Worm (Caenorhabditis elegans): ENCODE data around the gene nhr-172.

DNA sequence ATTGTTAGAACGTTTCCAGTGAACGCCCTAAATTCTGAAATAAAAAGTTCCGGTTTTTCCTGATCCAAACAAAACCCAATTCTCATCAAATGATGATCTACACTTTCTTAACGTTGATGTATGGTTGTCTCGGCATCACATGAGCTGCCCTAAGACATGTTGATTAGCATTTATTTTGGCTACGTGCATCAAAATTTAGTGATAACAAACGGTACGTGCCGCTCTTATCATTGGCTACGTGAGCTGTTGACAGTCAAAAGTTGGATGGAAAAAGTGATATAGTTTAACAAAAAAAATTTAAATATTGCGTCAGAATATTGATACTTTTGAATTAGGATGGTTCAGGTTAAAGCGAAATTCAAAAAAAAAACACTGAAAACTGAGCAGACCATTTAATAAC, 39.2 kb downstream of the nhr-172 start:
- TF ChIP-seq ama-1 (optimal IDR thresholded peaks at IDR 0.05) = no peak
- TF ChIP-seq hnd-1 (tag; optimal IDR thresholded peaks at IDR 0.05) = no peak
- no peak for TF ChIP-seq aly-1 (tag; optimal IDR thresholded peaks at IDR 0.05)
- no peak for TF ChIP-seq pes-1 (GFP tag; IDR thresholded peaks at IDR 0.05)
- no peak for TF ChIP-seq sea-1 (GFP tag; conservative IDR thresholded peaks at IDR 0.05)
- no peak for TF ChIP-seq ceh-13 (GFP tag; optimal IDR thresholded peaks at IDR 0.05)
- TF ChIP-seq flt-1 (GFP tag; IDR thresholded peaks at IDR 0.05) = no peak
- TF ChIP-seq tbx-37 (GFP tag; conservative IDR thresholded peaks at IDR 0.05) = no peak
- TF ChIP-seq tbx-11 (GFP tag; IDR thresholded peaks at IDR 0.05) = no peak
- no peak for TF ChIP-seq F13C5.2 (tag; optimal IDR thresholded peaks at IDR 0.05)
- TF ChIP-seq B0310.2 (tag; optimal IDR thresholded peaks at IDR 0.05) = no peak
